Fruit fly (Drosophila melanogaster): ENCODE results near the gene slo.

slo gene

DNA sequence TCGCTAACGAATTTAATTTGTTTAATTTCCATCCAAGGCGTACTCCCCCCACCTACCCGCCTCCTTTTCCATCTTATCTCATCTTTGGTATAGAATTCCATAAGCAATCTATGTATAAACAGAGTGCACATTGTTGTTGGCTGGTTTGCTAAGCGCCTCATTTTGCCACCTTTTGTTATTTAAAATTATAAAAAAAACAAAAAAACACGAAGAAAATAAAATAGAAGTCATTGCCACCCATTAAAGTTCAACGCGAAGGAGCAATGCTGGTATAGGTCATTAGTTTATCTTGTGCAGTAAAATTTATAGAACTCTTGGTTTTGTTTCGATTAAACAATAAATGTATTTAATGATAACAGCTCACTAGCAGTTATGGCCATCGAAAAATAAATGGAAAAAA is 28.0 kb upstream of the slo start:
- TF ChIP-seq salr (GFP tag; optimal IDR thresholded peaks at IDR 0.05), result no peak
- TF ChIP-seq svp (GFP tag), result peak; percentile 83

dm6 chr3R:24634957-24635356 is 27.3 kb upstream of the slo start, which contains the start of gene MtnF:
TSS of gene MtnF (minus strand) at chr3R:24635165.
- TF ChIP-seq CG31627 (GFP tag; optimal IDR thresholded peaks at IDR 0.05), result no peak
- TF ChIP-seq CG8319 (GFP tag; optimal IDR thresholded peaks at IDR 0.05), result no peak
- no peak for TF ChIP-seq Sox102F (GFP tag; optimal IDR thresholded peaks at IDR 0.05)
- TF ChIP-seq Eip93F (GFP tag; optimal IDR thresholded peaks at IDR 0.05), result no peak
- no peak for TF ChIP-seq CG15336 (GFP tag; IDR thresholded peaks at IDR 0.05)
- no peak for TF ChIP-seq Smox (GFP tag; optimal IDR thresholded peaks at IDR 0.05)
- TF ChIP-seq Eip78C (GFP tag), result no peak
- TF ChIP-seq CG10631 (GFP tag; optimal IDR thresholded peaks at IDR 0.05), result no peak
- TF ChIP-seq CG11294 (GFP tag; IDR thresholded peaks at IDR 0.05), result no peak
- TF ChIP-seq acj6 (GFP tag; optimal IDR thresholded peaks at IDR 0.05), result no peak
- no peak for TF ChIP-seq CG4318 (GFP tag; optimal IDR thresholded peaks at IDR 0.05)
- TF ChIP-seq fkh (GFP tag; optimal IDR thresholded peaks at IDR 0.05), result no peak
- TF ChIP-seq CG16779 (tag; optimal IDR thresholded peaks at IDR 0.05), result no peak
- TF ChIP-seq CG6163 (GFP tag; IDR thresholded peaks at IDR 0.05), result no peak
- no peak for TF ChIP-seq CG10669 (GFP tag; optimal IDR thresholded peaks at IDR 0.05)
- TF ChIP-seq CG34406 (GFP tag; optimal IDR thresholded peaks at IDR 0.05), result no peak
- TF ChIP-seq salr (GFP tag; optimal IDR thresholded peaks at IDR 0.05), result no peak
- no peak for TF ChIP-seq svp (GFP tag)
- TF ChIP-seq pdm3 (GFP tag; optimal IDR thresholded peaks at IDR 0.05), result no peak

DNA sequence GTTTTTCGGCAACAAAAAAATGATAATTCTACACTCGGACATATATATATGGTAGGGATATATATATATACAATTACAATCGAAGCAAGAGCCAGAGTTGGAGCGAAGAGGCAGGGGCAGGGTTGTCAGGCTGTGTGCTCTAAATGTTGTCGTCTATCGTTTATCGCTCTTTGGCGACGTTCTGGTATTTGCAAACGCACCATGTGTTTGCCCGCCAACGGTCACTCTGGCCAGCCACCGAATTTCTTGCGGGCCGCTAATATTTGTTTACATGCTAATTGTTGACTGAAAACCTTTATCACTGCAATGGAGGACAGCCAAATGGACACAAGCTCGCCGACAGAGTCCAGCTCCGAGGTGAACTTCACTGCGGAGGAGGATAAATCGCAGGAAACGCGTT is 12.4 kb upstream of the slo start, which contains the start of the genes puf and ash2:
puf (minus strand) TSS at position 121 of the 400 bp plus-strand sequence.
ash2 (plus strand) TSS at position 203 of the 400 bp plus-strand sequence.
- TF ChIP-seq CG6163 (GFP tag; IDR thresholded peaks at IDR 0.05) (0 out of 3 replicates have a peak, but pooled peaks have one; percentile 14), CG34406 (GFP tag; optimal IDR thresholded peaks at IDR 0.05) (no peak), Eip78C (GFP tag) (no peak), Lpt (GFP tag; optimal IDR thresholded peaks at IDR 0.05) (no peak), Eip75B (GFP tag; optimal IDR thresholded peaks at IDR 0.05) (no peak), vri (GFP tag; optimal IDR thresholded peaks at IDR 0.05) (no peak), eg (GFP tag; IDR thresholded peaks at IDR 0.05) (0 out of 3 replicates have a peak, but pooled peaks have one; percentile 27), Ets21C (GFP tag; optimal IDR thresholded peaks at IDR 0.05) (no peak), CG6854 (GFP tag; optimal IDR thresholded peaks at IDR 0.05) (no peak), Gug (GFP tag; IDR thresholded peaks at IDR 0.05) (no peak), CG11902 (GFP tag; optimal IDR thresholded peaks at IDR 0.05) (no peak), Blimp-1 (GFP tag; optimal IDR thresholded peaks at IDR 0.05) (no peak), CG6276 (GFP tag; optimal IDR thresholded peaks at IDR 0.05) (no peak), salr (GFP tag; optimal IDR thresholded peaks at IDR 0.05) (no peak), Met (GFP tag; optimal IDR thresholded peaks at IDR 0.05) (no peak), CG3032 (tag; optimal IDR thresholded peaks at IDR 0.05) (no peak), CG6808 (GFP tag; optimal IDR thresholded peaks at IDR 0.05) (no peak)

DNA sequence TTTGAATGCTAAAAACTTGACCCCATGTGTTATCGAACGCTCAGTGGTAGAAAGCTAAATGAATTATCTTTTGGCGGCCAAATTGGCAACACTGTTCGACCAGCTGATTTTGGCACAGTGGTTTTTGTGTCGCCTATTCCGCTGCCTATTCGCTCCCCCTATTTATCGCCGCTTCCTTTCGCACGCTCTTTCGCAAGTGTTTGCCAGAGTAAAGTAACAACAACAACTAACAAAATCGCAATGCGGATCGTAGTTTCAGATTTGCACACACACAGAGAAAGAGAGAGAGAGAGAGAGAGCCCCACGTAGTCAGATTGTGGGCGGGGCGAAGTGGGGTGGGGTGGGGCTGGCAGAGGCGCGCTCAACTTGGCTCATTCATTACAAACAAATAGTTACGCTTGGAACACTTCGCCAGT is 11.2 kb upstream of the slo start:
- peak; percentile 49 for TF ChIP-seq dsx (GFP tag; optimal IDR thresholded peaks at IDR 0.05; ENCODE audit: poor library complexity, severe bottlenecking)
- peak; percentile 64 for TF ChIP-seq CG1621 (tag; optimal IDR thresholded peaks at IDR 0.05)
- no peak for TF ChIP-seq fd59A (GFP tag; optimal IDR thresholded peaks at IDR 0.05)
- TF ChIP-seq CG15336 (GFP tag; IDR thresholded peaks at IDR 0.05), result peak; percentile 64
- no peak for TF ChIP-seq salr (GFP tag; optimal IDR thresholded peaks at IDR 0.05)
- TF ChIP-seq Sox14 (GFP tag; optimal IDR thresholded peaks at IDR 0.05), result peak; percentile 6
- TF ChIP-seq eg (GFP tag; IDR thresholded peaks at IDR 0.05), result peak; percentile 38; the same call in 1 of the 3 replicates
- TF ChIP-seq CG32006 (GFP tag; optimal IDR thresholded peaks at IDR 0.05), result no peak
- TF ChIP-seq CG9139 (GFP tag; optimal IDR thresholded peaks at IDR 0.05), result no peak
- TF ChIP-seq esn (GFP tag; optimal IDR thresholded peaks at IDR 0.05), result peak; percentile 8
- no peak for TF ChIP-seq pdm3 (GFP tag; optimal IDR thresholded peaks at IDR 0.05)
- TF ChIP-seq CG6854 (GFP tag; optimal IDR thresholded peaks at IDR 0.05), result peak; percentile 29
- TF ChIP-seq CG8119 (GFP tag; IDR thresholded peaks at IDR 0.05), result peak; percentile 56; the same call in 1 of the 3 replicates
- peak; percentile 85 for TF ChIP-seq CG6163 (GFP tag; IDR thresholded peaks at IDR 0.05)
- TF ChIP-seq Blimp-1 (GFP tag; optimal IDR thresholded peaks at IDR 0.05), result no peak
- no peak for TF ChIP-seq lz (GFP tag; optimal IDR thresholded peaks at IDR 0.05)
- TF ChIP-seq Lpt (GFP tag; optimal IDR thresholded peaks at IDR 0.05), result peak; percentile 59
- peak; percentile 29 for TF ChIP-seq achi (GFP tag; optimal IDR thresholded peaks at IDR 0.05)
- no peak for TF ChIP-seq vri (GFP tag; optimal IDR thresholded peaks at IDR 0.05)
